Worm (Caenorhabditis elegans) whole organism, L2 larva: ENCODE measurements around the gene srsx-10.

ENCODE experiments used
- ceh-16 ChIP-seq: fragments of 150-350 bp; optimal IDR thresholded peaks from 2 replicates; lab custom pipeline; 2014; ENCODE audit warnings: missing biosample characterization, missing genetic modification characterization
- elt-1 ChIP-seq: fragments of 150-350 bp; optimal IDR thresholded peaks from 2 replicates; lab custom pipeline; 2014; ENCODE audit warnings: missing biosample characterization, missing genetic modification characterization
- fos-1 ChIP-seq: fragments of 150-350 bp; optimal IDR thresholded peaks from 2 replicates; lab custom pipeline; 2014; ENCODE audit warnings: missing biosample characterization, missing genetic modification characterization
- lin-39 ChIP-seq: fragments of 150-350 bp; optimal IDR thresholded peaks from 2 replicates; lab custom pipeline; 2014; ENCODE audit warnings: missing biosample characterization, missing genetic modification reagents, missing genetic modification characterization
- lsy-2 ChIP-seq, 2 experiments: fragments of 150-350 bp in 1 of 2; sonication (generic microtip) in 1 of 2; optimal IDR thresholded peaks; 2 replicates each; lab custom pipeline; 2014 to 2017; ENCODE audit warnings: missing biosample characterization in 2 of 2, missing genetic modification characterization in 2 of 2
- mdl-1 ChIP-seq, 2 experiments: fragments of 150-350 bp in 1 of 2; sonication (generic microtip) in 1 of 2; optimal IDR thresholded peaks; 2 replicates each; lab custom pipeline; 2017; ENCODE audit warnings: missing biosample characterization in 2 of 2, missing genetic modification characterization in 2 of 2
- nhr-11 ChIP-seq: fragments of 150-350 bp; optimal IDR thresholded peaks from 2 replicates; lab custom pipeline; 2014; ENCODE audit warnings: missing biosample characterization, missing genetic modification characterization
- nhr-77 ChIP-seq: fragments of 150-350 bp; optimal IDR thresholded peaks from 2 replicates; lab custom pipeline; 2014; ENCODE audit warnings: missing biosample characterization, missing genetic modification characterization
- sma-3 ChIP-seq: sonication (generic microtip); optimal IDR thresholded peaks from 2 replicates; lab custom pipeline; 2016; ENCODE audit warnings: missing genetic modification reagents, missing genetic modification characterization, missing compliant biosample characterization
- unc-39 ChIP-seq: fragments of 150-350 bp; optimal IDR thresholded peaks from 2 replicates; lab custom pipeline; 2014; ENCODE audit warnings: missing biosample characterization, missing genetic modification characterization
- unc-62 ChIP-seq: fragments of 150-350 bp; optimal IDR thresholded peaks from 2 replicates; lab custom pipeline; 2014; ENCODE audit warnings: missing biosample characterization, missing genetic modification reagents, missing genetic modification characterization
- ztf-11 ChIP-seq: sonication (generic microtip); optimal IDR thresholded peaks from 2 replicates; lab custom pipeline; 2017; ENCODE audit warnings: missing biosample characterization, missing genetic modification characterization

DNA sequence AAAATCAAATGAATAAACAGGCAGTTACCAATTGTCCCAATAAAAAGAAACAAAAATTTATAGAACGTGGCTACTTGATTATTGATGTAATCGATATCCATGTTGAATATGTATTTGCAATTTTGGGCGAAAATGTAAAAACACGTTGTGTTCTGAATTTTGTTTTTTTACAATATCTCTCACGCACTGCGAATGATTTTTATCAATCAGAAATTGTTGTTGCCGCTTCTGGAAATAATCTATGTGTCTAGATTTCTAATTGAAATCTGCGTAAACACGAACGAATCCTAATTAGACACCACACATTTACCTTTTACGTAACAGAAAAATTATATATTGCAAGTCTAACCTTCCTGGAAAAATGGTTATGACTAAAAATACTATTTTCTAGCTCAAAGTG, 8.5 kb upstream of the srsx-10 start, which contains the start of gene srsx-13:
- TF ChIP-seq nhr-11 (no peak), lin-39 (tag; lab: Kevin White, UChicago) (no peak), lsy-2 (tag; optimal IDR thresholded peaks at IDR 0.05; lab: Kevin White, UChicago) (no peak), mdl-1 (tag; optimal IDR thresholded peaks at IDR 0.05; lab: Kevin White, UChicago) (no peak), ceh-16 (tag; lab: Kevin White, UChicago) (no peak), unc-62 (GFP tag; lab: Kevin White, UChicago) (no peak), elt-1 (no peak), nhr-77 (no peak), fos-1 (no peak), unc-39 (tag; lab: Kevin White, UChicago) (no peak), sma-3 (no peak), ztf-11 (tag; lab: Kevin White, UChicago) (no peak)
